Fruit fly (Drosophila melanogaster) whole organism, prepupa: Measurements from ENCODE around the gene CG43290.

Source experiments
- CG15336 ChIP-seq: fragments of 200-800 bp; sonication (Bioruptor generic); IDR thresholded peaks from 2 replicates; pipeline ENCODE4 v1.3.6; 2022; ENCODE audit warnings: missing biosample characterization, missing genetic modification characterization
- CG16779 ChIP-seq: fragments of 200-800 bp; sonication (Bioruptor generic); optimal IDR thresholded peaks from 3 replicates; lab custom pipeline; 2017; ENCODE audit warnings: missing biosample characterization, mild to moderate bottlenecking, missing genetic modification characterization
- CG32006 ChIP-seq: fragments of 200-800 bp; sonication (Bioruptor generic); optimal IDR thresholded peaks from 3 replicates; lab custom pipeline; 2017; ENCODE audit warnings: missing biosample characterization, mild to moderate bottlenecking, missing genetic modification characterization
- CG6163 ChIP-seq: fragments of 200-800 bp; sonication (Bioruptor generic); IDR thresholded peaks from 3 replicates; pipeline ENCODE4 v1.3.6; 2022; ENCODE audit warnings: missing biosample characterization, missing genetic modification characterization
- CG9139 ChIP-seq: fragments of 200-800 bp; sonication (Bioruptor generic); optimal IDR thresholded peaks from 3 replicates; lab custom pipeline; 2017; ENCODE audit warnings: missing biosample characterization, mild to moderate bottlenecking, missing genetic modification characterization
- Eip93F ChIP-seq: fragments of 200-800 bp; sonication (Bioruptor generic); optimal IDR thresholded peaks from 2 replicates; lab custom pipeline; 2016; ENCODE audit warnings: missing biosample characterization, mild to moderate bottlenecking, missing genetic modification characterization
- OdsH ChIP-seq: fragments of 200-800 bp; sonication (Bioruptor generic); optimal IDR thresholded peaks from 3 replicates; lab custom pipeline; 2016; ENCODE audit warnings: missing biosample characterization, missing genetic modification characterization
- ss ChIP-seq, 2 experiments: fragments of 200-800 bp; sonication (Bioruptor generic); optimal IDR thresholded peaks; 2 replicates in 1 of 2; 3 replicates in 1 of 2; lab custom pipeline; 2017 to 2018; ENCODE audit warnings: mild to moderate bottlenecking in 2 of 2, missing biosample characterization in 2 of 2, missing genetic modification characterization in 2 of 2, moderate library complexity in 1 of 2
- vri ChIP-seq: fragments of 200-800 bp; sonication (Bioruptor generic); optimal IDR thresholded peaks from 3 replicates; lab custom pipeline; 2016; ENCODE audit warnings: missing biosample characterization, mild to moderate bottlenecking, missing genetic modification characterization

dm6 chr3R:7304455-7305088, 44.8 kb downstream of the CG43290 start, which contains the start of gene CG42544:
- no peak for TF ChIP-seq OdsH
- TF ChIP-seq CG32006 (GFP tag; lab: Kevin White, UChicago) = no peak
- no peak for TF ChIP-seq Eip93F
- no peak for TF ChIP-seq CG16779 (tag; lab: Kevin White, UChicago)
- no peak for TF ChIP-seq vri (GFP tag; lab: Kevin White, UChicago)
- no peak for TF ChIP-seq CG15336 (GFP tag; lab: Robert Waterston, UW)
- TF ChIP-seq CG9139 = no peak
- TF ChIP-seq CG6163 (GFP tag; lab: Robert Waterston, UW) = no peak
- TF ChIP-seq ss (GFP tag; optimal IDR thresholded peaks at IDR 0.05; lab: Kevin White, UChicago) = no peak
